Fruit fly (Drosophila melanogaster) whole organism, wandering third instar larva: ENCODE data around the gene Taf4.

Experiments used
- Dfd ChIP-seq: fragments of >200 bp; optimal IDR thresholded peaks from 2 replicates; lab custom pipeline; 2017; ENCODE audit warnings: missing biosample characterization, missing genetic modification characterization
- Hnf4 ChIP-seq: fragments of 200-800 bp; sonication (Bioruptor generic); optimal IDR thresholded peaks from 2 replicates; lab custom pipeline; 2016; ENCODE audit warnings: missing biosample characterization, mild to moderate bottlenecking, missing genetic modification characterization
- Jra ChIP-seq: sonication (Bioruptor generic); optimal IDR thresholded peaks from 2 replicates; lab custom pipeline; 2016; ENCODE audit warnings: missing biosample characterization, missing genetic modification characterization
- OdsH ChIP-seq: fragments of 200-800 bp; sonication (Bioruptor generic); optimal IDR thresholded peaks from 2 replicates; lab custom pipeline; 2016; ENCODE audit warnings: missing biosample characterization, mild to moderate bottlenecking, missing genetic modification characterization
- brk ChIP-seq: fragments of 200-800 bp; sonication (Bioruptor generic); optimal IDR thresholded peaks from 2 replicates; lab custom pipeline; 2016; ENCODE audit warnings: missing biosample characterization, mild to moderate bottlenecking, missing genetic modification characterization
- foxo ChIP-seq, 2 experiments: fragments of 200-800 bp; sonication (Bioruptor generic); optimal IDR thresholded peaks; 2 replicates in 1 of 2; 3 replicates in 1 of 2; lab custom pipeline; 2016 to 2017; ENCODE audit warnings: missing biosample characterization in 2 of 2, missing genetic modification characterization in 2 of 2
- fru ChIP-seq: fragments of 200-800 bp; sonication (Bioruptor generic); optimal IDR thresholded peaks from 3 replicates; lab custom pipeline; 2016; ENCODE audit warnings: missing biosample characterization, mild to moderate bottlenecking, missing genetic modification characterization
- pan ChIP-seq: fragments of >200 bp; optimal IDR thresholded peaks from 2 replicates; lab custom pipeline; 2017

DNA sequence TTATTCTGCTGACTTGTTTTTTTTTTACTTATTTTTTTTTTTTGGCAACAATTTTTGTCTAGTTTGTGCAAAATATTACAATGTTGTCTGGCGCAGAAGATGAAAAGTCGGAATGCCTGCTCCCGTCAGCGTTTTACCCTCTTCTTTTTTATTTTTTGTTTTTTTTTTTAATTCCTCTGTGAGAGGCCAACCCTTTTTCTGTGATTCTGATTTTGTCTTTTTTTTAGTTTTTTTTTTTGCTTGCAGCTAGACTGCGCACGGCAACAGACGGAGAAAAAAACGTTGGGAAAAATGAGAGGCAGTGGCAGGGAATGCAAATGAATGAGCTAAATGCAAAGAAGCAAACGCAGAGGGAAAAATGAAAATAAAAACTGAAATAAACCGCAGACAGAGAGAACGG lies 40.1 kb downstream of the Taf4 start:
- no peak for TF ChIP-seq brk (GFP tag; lab: Kevin White, UChicago)
- TF ChIP-seq fru (GFP tag; lab: Kevin White, UChicago), result no peak
- TF ChIP-seq OdsH (GFP tag; lab: Kevin White, UChicago), result no peak
- TF ChIP-seq Hnf4 (GFP tag; lab: Kevin White, UChicago), result no peak
- TF ChIP-seq Dfd (GFP tag; lab: Kevin White, UChicago), result no peak
- no peak for TF ChIP-seq foxo (GFP tag; optimal IDR thresholded peaks at IDR 0.05; lab: Kevin White, UChicago)
- TF ChIP-seq Jra, result no peak
- no peak for TF ChIP-seq pan (lab: Kevin White, UChicago)
